Fruit fly (Drosophila melanogaster) whole organism, wandering third instar larva: Measurements from ENCODE around the gene glob3.

Source experiments
- Abd-B ChIP-seq: fragments of >200 bp; optimal IDR thresholded peaks from 2 replicates; lab custom pipeline; 2017; ENCODE audit warnings: missing biosample characterization, missing genetic modification characterization
- CG32264 ChIP-seq: fragments of 200-800 bp; sonication (Bioruptor generic); optimal IDR thresholded peaks from 2 replicates; lab custom pipeline; 2016; ENCODE audit warnings: missing biosample characterization, missing genetic modification characterization
- CG9705 ChIP-seq: fragments of 200-800 bp; sonication (Bioruptor generic); optimal IDR thresholded peaks from 2 replicates; lab custom pipeline; 2018; ENCODE audit warnings: missing biosample characterization, mild to moderate bottlenecking, missing genetic modification characterization
- CrebA ChIP-seq: fragments of 200-800 bp; sonication (Bioruptor generic); optimal IDR thresholded peaks from 2 replicates; lab custom pipeline; 2016; ENCODE audit warnings: missing biosample characterization, mild to moderate bottlenecking, missing genetic modification characterization, borderline replicate concordance
- Dfd ChIP-seq: fragments of >200 bp; optimal IDR thresholded peaks from 2 replicates; lab custom pipeline; 2017; ENCODE audit warnings: missing biosample characterization, missing genetic modification characterization
- Dif ChIP-seq: fragments of 200-275, 200-300 bp; sonication (Bioruptor generic); optimal IDR thresholded peaks from 2 replicates; lab custom pipeline; 2018; ENCODE audit warnings: missing biosample characterization, missing genetic modification characterization; ENCODE audit not compliant: partially characterized antibody
- GATAd ChIP-seq: sonication (Bioruptor generic); optimal IDR thresholded peaks from 2 replicates; lab custom pipeline; 2016; ENCODE audit warnings: missing biosample characterization, missing genetic modification characterization
- HLH106 ChIP-seq: fragments of 200-800 bp; optimal IDR thresholded peaks from 3 replicates; lab custom pipeline; 2019; ENCODE audit warnings: missing biosample characterization, mild to moderate bottlenecking, missing genetic modification characterization, moderate library complexity
- Hnf4 ChIP-seq: fragments of 200-800 bp; sonication (Bioruptor generic); optimal IDR thresholded peaks from 2 replicates; lab custom pipeline; 2016; ENCODE audit warnings: missing biosample characterization, mild to moderate bottlenecking, missing genetic modification characterization
- Hr78 ChIP-seq: fragments of >200 bp; optimal IDR thresholded peaks from 2 replicates; lab custom pipeline; 2017; ENCODE audit warnings: missing biosample characterization, missing genetic modification characterization
- Hr83 ChIP-seq: fragments of 200-300 bp; sonication (Bioruptor generic); optimal IDR thresholded peaks from 2 replicates; lab custom pipeline; 2016; ENCODE audit warnings: missing biosample characterization, mild to moderate bottlenecking, missing genetic modification characterization, moderate library complexity; ENCODE audit not compliant: poor library complexity, severe bottlenecking
- Jra ChIP-seq: sonication (Bioruptor generic); optimal IDR thresholded peaks from 2 replicates; lab custom pipeline; 2016; ENCODE audit warnings: missing biosample characterization, missing genetic modification characterization
- Mio ChIP-seq: sonication (Bioruptor generic); optimal IDR thresholded peaks from 2 replicates; lab custom pipeline; 2016; ENCODE audit warnings: missing biosample characterization, missing genetic modification characterization
- Myc ChIP-seq: fragments of >200 bp; optimal IDR thresholded peaks from 2 replicates; lab custom pipeline; 2017
- OdsH ChIP-seq: fragments of 200-800 bp; sonication (Bioruptor generic); optimal IDR thresholded peaks from 2 replicates; lab custom pipeline; 2016; ENCODE audit warnings: missing biosample characterization, mild to moderate bottlenecking, missing genetic modification characterization
- Rel ChIP-seq, 2 experiments: fragments of 200-800 bp; sonication (Bioruptor generic) in 1 of 2; optimal IDR thresholded peaks; 2 replicates in 1 of 2; 3 replicates in 1 of 2; lab custom pipeline; 2016 to 2019; ENCODE audit warnings: mild to moderate bottlenecking in 2 of 2, missing biosample characterization in 2 of 2, missing genetic modification characterization in 2 of 2, moderate library complexity in 1 of 2
- Sp1 ChIP-seq: fragments of 200-800 bp; sonication (Bioruptor generic); optimal IDR thresholded peaks from 3 replicates; lab custom pipeline; 2019; ENCODE audit warnings: missing biosample characterization, mild to moderate bottlenecking, missing genetic modification characterization, moderate library complexity
- Vsx2 ChIP-seq: fragments of 200-300, 225-300 bp; sonication (Bioruptor generic); optimal IDR thresholded peaks from 2 replicates; lab custom pipeline; 2018; ENCODE audit warnings: missing biosample characterization, missing genetic modification characterization; ENCODE audit not compliant: partially characterized antibody
- br ChIP-seq: fragments of 200-800 bp; sonication (Bioruptor generic); optimal IDR thresholded peaks from 2 replicates; lab custom pipeline; 2016; ENCODE audit warnings: missing biosample characterization, missing genetic modification characterization
- brk ChIP-seq: fragments of 200-800 bp; sonication (Bioruptor generic); optimal IDR thresholded peaks from 2 replicates; lab custom pipeline; 2016; ENCODE audit warnings: missing biosample characterization, mild to moderate bottlenecking, missing genetic modification characterization
- dl ChIP-seq, 2 experiments: fragments of 175-275, 200-275 bp in 1 of 2; fragments of 200-275 bp in 1 of 2; sonication (Bioruptor generic); optimal IDR thresholded peaks; lab custom pipeline; 2018; ENCODE audit warnings: mild to moderate bottlenecking in 2 of 2, missing biosample characterization in 2 of 2, missing genetic modification characterization in 2 of 2, moderate library complexity in 2 of 2; ENCODE audit not compliant: partially characterized antibody in 2 of 2, insufficient read depth in 1 of 2
- dmrt93B ChIP-seq: fragments of 200-800 bp; sonication (Bioruptor generic); optimal IDR thresholded peaks from 2 replicates; lab custom pipeline; 2018; ENCODE audit warnings: missing biosample characterization, mild to moderate bottlenecking, missing genetic modification characterization
- ey ChIP-seq: fragments of 200-800 bp; sonication (Bioruptor generic); optimal IDR thresholded peaks from 2 replicates; lab custom pipeline; 2016; ENCODE audit warnings: missing biosample characterization, missing genetic modification characterization
- foxo ChIP-seq, 2 experiments: fragments of 200-800 bp; sonication (Bioruptor generic); optimal IDR thresholded peaks; 2 replicates in 1 of 2; 3 replicates in 1 of 2; lab custom pipeline; 2016 to 2017; ENCODE audit warnings: missing biosample characterization in 2 of 2, missing genetic modification characterization in 2 of 2
- fru ChIP-seq: fragments of 200-800 bp; sonication (Bioruptor generic); optimal IDR thresholded peaks from 3 replicates; lab custom pipeline; 2016; ENCODE audit warnings: missing biosample characterization, mild to moderate bottlenecking, missing genetic modification characterization
- h ChIP-seq: fragments of 200-800 bp; sonication (Bioruptor generic); optimal IDR thresholded peaks from 3 replicates; lab custom pipeline; 2016; ENCODE audit warnings: missing biosample characterization, mild to moderate bottlenecking, missing genetic modification characterization
- jim ChIP-seq: fragments of 175-275, 200-325 bp; sonication (Bioruptor generic); optimal IDR thresholded peaks from 2 replicates; lab custom pipeline; 2016; ENCODE audit warnings: missing biosample characterization, mild to moderate bottlenecking, missing genetic modification characterization
- lola ChIP-seq: fragments of >200 bp; optimal IDR thresholded peaks from 2 replicates; lab custom pipeline; 2017; ENCODE audit warnings: missing biosample characterization, missing genetic modification characterization
- psq ChIP-seq: fragments of 200-800 bp; sonication (Bioruptor generic); optimal IDR thresholded peaks from 3 replicates; lab custom pipeline; 2017; ENCODE audit warnings: missing biosample characterization, mild to moderate bottlenecking, missing genetic modification characterization, moderate library complexity
- rgr ChIP-seq: fragments of 200-800 bp; sonication (Bioruptor generic); optimal IDR thresholded peaks from 3 replicates; lab custom pipeline; 2016; ENCODE audit warnings: missing biosample characterization, mild to moderate bottlenecking, missing genetic modification characterization
- sage ChIP-seq: fragments of 200-800 bp; sonication (Bioruptor generic); optimal IDR thresholded peaks from 2 replicates; lab custom pipeline; 2016; ENCODE audit warnings: missing biosample characterization, mild to moderate bottlenecking, missing genetic modification characterization
- sv ChIP-seq: fragments of 200-800 bp; sonication (Bioruptor generic); optimal IDR thresholded peaks from 3 replicates; lab custom pipeline; 2016; ENCODE audit warnings: missing biosample characterization, missing genetic modification characterization
- tai ChIP-seq: sonication (Bioruptor generic); optimal IDR thresholded peaks from 2 replicates; lab custom pipeline; 2016; ENCODE audit warnings: missing biosample characterization, missing genetic modification characterization
- usp ChIP-seq: fragments of >200 bp; optimal IDR thresholded peaks from 2 replicates; lab custom pipeline; 2017; ENCODE audit warnings: missing biosample characterization, missing genetic modification characterization
- woc ChIP-seq: sonication (Bioruptor generic); optimal IDR thresholded peaks from 2 replicates; lab custom pipeline; 2016; ENCODE audit warnings: missing biosample characterization, mild to moderate bottlenecking, missing genetic modification characterization

Gene glob3

DNA sequence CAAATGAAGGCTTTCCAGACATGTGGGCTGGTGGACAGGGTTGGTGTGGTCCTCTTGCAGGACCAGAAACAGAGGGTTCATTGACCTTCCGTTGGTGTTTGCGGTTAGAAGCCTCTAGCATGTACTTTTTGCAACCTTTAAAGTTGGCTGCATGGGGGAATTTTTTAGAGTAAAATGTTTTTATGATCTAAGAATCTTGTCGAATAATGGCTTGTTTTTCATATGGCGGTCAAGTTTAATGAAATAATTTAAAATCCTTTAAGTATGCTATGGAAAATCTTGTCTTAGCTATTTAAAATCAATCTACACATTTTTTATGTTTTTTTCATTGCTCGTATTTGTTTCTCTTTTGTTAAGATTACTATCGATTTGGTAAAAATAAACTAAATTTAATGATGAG lies at the start of gene glob3:
TSS of gene glob3 (plus strand) at position 301 of the 400 bp plus-strand sequence.
- no peak for TF ChIP-seq woc (GFP tag; lab: Kevin White, UChicago)
- TF ChIP-seq OdsH (GFP tag; lab: Kevin White, UChicago) = no peak
- no peak for TF ChIP-seq fru
- no peak for TF ChIP-seq dl (GFP tag; optimal IDR thresholded peaks at IDR 0.05; lab: Kevin White, UChicago; ENCODE audit: insufficient read depth in 1 of 2, partially characterized antibody in 2 of 2)
- TF ChIP-seq Mio (GFP tag; lab: Kevin White, UChicago) = no peak
- no peak for TF ChIP-seq Vsx2 (GFP tag; lab: Kevin White, UChicago)
- TF ChIP-seq rgr (GFP tag; lab: Kevin White, UChicago) = no peak
- TF ChIP-seq foxo (GFP tag; optimal IDR thresholded peaks at IDR 0.05; lab: Kevin White, UChicago) = no peak
- TF ChIP-seq Hr78 (GFP tag; lab: Kevin White, UChicago) = no peak
- no peak for TF ChIP-seq tai (GFP tag; lab: Kevin White, UChicago)
- no peak for TF ChIP-seq Hnf4 (GFP tag; lab: Kevin White, UChicago)
- no peak for TF ChIP-seq dmrt93B
- no peak for TF ChIP-seq sage (GFP tag; lab: Kevin White, UChicago)
- TF ChIP-seq jim (GFP tag; lab: Kevin White, UChicago) = no peak
- no peak for TF ChIP-seq CG9705 (GFP tag; lab: Kevin White, UChicago)

DNA sequence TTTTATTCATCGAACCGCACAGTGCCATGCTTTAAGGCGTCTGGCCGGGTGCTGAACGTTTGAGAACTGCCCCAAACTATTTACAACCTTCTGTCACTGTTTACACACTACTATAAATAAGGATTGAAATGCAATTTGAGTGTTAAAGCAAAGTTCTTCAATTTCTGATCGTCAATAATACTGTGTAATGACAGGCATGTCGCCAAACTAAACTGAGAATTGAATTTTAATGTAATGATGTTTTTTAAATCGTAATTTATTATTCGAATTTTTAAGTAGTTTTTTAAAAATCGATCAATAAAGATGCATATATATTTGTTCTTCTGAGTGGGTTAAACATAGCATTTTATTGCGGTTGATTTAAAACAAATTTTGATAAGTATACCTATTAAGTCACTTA lies 48.9 kb upstream of the glob3 start, which contains the start of gene CG2082:
TSS of gene CG2082 (minus strand) at position 101 of the 400 bp plus-strand sequence.
- TF ChIP-seq Hr78 (GFP tag; lab: Kevin White, UChicago) (no peak), lola (GFP tag; lab: Kevin White, UChicago) (no peak), h (GFP tag; lab: Kevin White, UChicago) (no peak), psq (GFP tag; lab: Kevin White, UChicago) (no peak), Dif (no peak), CG9705 (GFP tag; lab: Kevin White, UChicago) (no peak), Jra (GFP tag; lab: Kevin White, UChicago) (no peak)

DNA sequence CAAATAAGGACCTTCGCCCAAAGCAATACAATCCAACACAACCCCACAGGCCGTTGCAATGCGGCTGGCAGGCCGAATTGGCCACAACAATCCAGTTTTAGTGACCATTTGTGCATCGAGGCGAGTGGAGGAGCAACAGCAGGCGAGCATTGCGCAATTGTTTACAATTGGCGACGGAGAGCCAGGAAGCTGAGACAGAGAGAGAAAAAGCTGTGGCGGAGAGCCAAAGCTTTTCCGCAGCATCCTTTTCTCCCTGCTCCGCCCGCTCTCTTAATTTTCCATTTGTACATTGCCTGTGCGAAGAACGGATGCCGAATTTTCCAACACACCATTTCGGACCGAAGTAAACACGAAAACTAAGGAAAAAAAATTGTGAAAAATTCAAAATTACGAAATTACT lies 48.4 kb upstream of the glob3 start, which contains the start of gene kat-60L1:
TSS of gene kat-60L1 (plus strand) at position 301 of the 400 bp plus-strand sequence.
- no peak for TF ChIP-seq Sp1 (GFP tag; lab: Kevin White, UChicago)
- TF ChIP-seq ey (GFP tag; lab: Kevin White, UChicago) = no peak
- TF ChIP-seq GATAd (GFP tag; lab: Kevin White, UChicago) = no peak
- TF ChIP-seq tai (GFP tag; lab: Kevin White, UChicago) = no peak
- TF ChIP-seq h (GFP tag; lab: Kevin White, UChicago) = no peak
- TF ChIP-seq Rel (GFP tag; optimal IDR thresholded peaks at IDR 0.05; lab: Kevin White, UChicago) = no peak
- no peak for TF ChIP-seq Rel (tag; optimal IDR thresholded peaks at IDR 0.05; lab: Kevin White, UChicago)
- TF ChIP-seq lola (GFP tag; lab: Kevin White, UChicago) = no peak
- TF ChIP-seq Dfd (GFP tag; lab: Kevin White, UChicago) = no peak
- no peak for TF ChIP-seq jim (GFP tag; lab: Kevin White, UChicago)
- no peak for TF ChIP-seq Dif
- TF ChIP-seq br (GFP tag; lab: Kevin White, UChicago) = no peak
- no peak for TF ChIP-seq psq (GFP tag; lab: Kevin White, UChicago)
- no peak for TF ChIP-seq Vsx2 (GFP tag; lab: Kevin White, UChicago)

DNA sequence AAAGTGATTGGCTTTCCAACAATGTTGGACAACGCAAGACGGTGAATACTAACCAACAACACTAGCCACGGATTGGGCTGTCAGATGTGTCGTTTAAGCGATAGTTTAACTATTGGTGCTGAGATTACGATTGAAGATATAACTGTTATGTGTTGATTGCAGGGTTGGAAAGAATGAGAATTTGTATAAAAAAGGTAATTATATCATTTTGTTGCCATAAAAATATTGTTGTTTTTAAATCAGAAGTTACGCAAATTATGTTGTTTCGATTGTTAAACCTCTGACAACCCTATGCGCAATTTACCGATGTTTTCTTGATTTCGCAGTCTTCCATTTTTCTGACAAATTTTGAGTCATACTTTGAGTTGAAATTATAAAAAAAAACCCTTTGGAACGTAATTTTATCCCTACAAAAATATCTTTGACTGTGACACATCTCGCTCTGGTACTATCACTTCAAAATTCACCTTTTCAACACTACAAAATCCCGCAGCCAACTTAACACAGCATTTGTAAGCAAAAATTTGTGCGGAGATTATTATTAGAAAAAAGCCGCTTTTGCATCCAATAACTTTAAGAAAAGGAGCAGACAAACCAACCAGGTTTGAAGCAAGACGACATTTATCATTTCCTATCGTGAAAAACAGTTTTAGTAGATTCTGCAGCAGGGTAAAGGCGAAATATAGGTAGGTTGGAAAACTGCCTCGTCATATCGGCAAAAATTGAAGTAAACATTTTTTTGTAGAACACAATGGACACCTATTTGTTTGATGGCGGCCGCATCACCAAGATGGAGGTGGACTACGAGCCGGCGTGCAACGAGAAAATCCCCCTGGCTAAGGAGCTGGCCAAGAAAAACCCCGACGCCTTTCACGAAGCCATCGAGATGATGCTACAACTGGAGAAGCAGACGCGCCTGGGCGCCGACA lies 40.6 kb upstream of the glob3 start, which contains the start of the genes Hat1 and Rpn5:
TSS of gene Hat1 (minus strand) at position 360 of the 929 bp plus-strand sequence.
TSS of gene Rpn5 (plus strand) at position 469 of the 929 bp plus-strand sequence.
- TF ChIP-seq psq (GFP tag; lab: Kevin White, UChicago) (peak; percentile 86), sv (peak; percentile 93), GATAd (GFP tag; lab: Kevin White, UChicago) (peak; percentile 91), rgr (GFP tag; lab: Kevin White, UChicago) (peak; percentile 92), Jra (GFP tag; lab: Kevin White, UChicago) (peak; percentile 96), Hr83 (GFP tag; lab: Kevin White, UChicago) (peak; percentile 96), dmrt93B (peak; percentile 84), CrebA (GFP tag; lab: Kevin White, UChicago) (no peak), CG9705 (GFP tag; lab: Kevin White, UChicago) (peak; percentile 57), HLH106 (peak; percentile 83), CG32264 (GFP tag; lab: Kevin White, UChicago) (peak; percentile 62), tai (GFP tag; lab: Kevin White, UChicago) (no peak), Abd-B (GFP tag; lab: Kevin White, UChicago) (no peak), Myc (peak; percentile 84), Sp1 (GFP tag; lab: Kevin White, UChicago) (peak; percentile 79), woc (GFP tag; lab: Kevin White, UChicago) (peak; percentile 98), dl (GFP tag; optimal IDR thresholded peaks at IDR 0.05; lab: Kevin White, UChicago; ENCODE audit: insufficient read depth in 1 of 2, partially characterized antibody in 2 of 2) (no peak), OdsH (GFP tag; lab: Kevin White, UChicago) (peak; percentile 86), foxo (GFP tag; optimal IDR thresholded peaks at IDR 0.05; lab: Kevin White, UChicago) (peak; percentile 41 to 92), sage (GFP tag; lab: Kevin White, UChicago) (peak; percentile 42), usp (no peak), lola (GFP tag; lab: Kevin White, UChicago) (no peak), brk (no peak), Dif (no peak), Hnf4 (GFP tag; lab: Kevin White, UChicago) (peak; percentile 91), Rel (GFP tag; optimal IDR thresholded peaks at IDR 0.05; lab: Kevin White, UChicago) (no peak), Rel (tag; optimal IDR thresholded peaks at IDR 0.05; lab: Kevin White, UChicago) (peak; percentile 28), Vsx2 (GFP tag; lab: Kevin White, UChicago) (no peak), h (GFP tag; lab: Kevin White, UChicago) (peak; percentile 92), Hr78 (GFP tag; lab: Kevin White, UChicago) (no peak)
